Worm (Caenorhabditis elegans) whole organism, late embryonic: Measurements from ENCODE around the gene srh-213.

Experiments used
- ceh-34 ChIP-seq: sonication (generic microtip); optimal IDR thresholded peaks from 2 replicates; lab custom pipeline; 2016; ENCODE audit warnings: mild to moderate bottlenecking, missing genetic modification characterization, missing compliant biosample characterization
- lin-11 ChIP-seq: fragments of 200-800 bp; sonication (Bioruptor generic); optimal IDR thresholded peaks from 2 replicates; lab custom pipeline; 2018; ENCODE audit warnings: mild to moderate bottlenecking, missing genetic modification characterization, missing compliant biosample characterization
- nfya-1 ChIP-seq: sonication (generic microtip); optimal IDR thresholded peaks from 2 replicates; lab custom pipeline; 2017; ENCODE audit warnings: missing genetic modification characterization, mild to moderate bottlenecking, missing compliant biosample characterization, antibody characterized with exemption, moderate library complexity
- odd-2 ChIP-seq: sonication (generic microtip); optimal IDR thresholded peaks from 2 replicates; lab custom pipeline; 2017; ENCODE audit warnings: antibody characterized with exemption, mild to moderate bottlenecking, missing genetic modification characterization, missing compliant biosample characterization
- pax-1 ChIP-seq: fragments of 150-350 bp; optimal IDR thresholded peaks from 2 replicates; lab custom pipeline; 2014; ENCODE audit warnings: missing biosample characterization, missing genetic modification characterization
- pha-4 ChIP-seq: fragments of 150-350 bp; optimal IDR thresholded peaks from 2 replicates; lab custom pipeline; 2018; ENCODE audit warnings: missing biosample characterization, missing genetic modification reagents, missing genetic modification characterization
- syd-9 ChIP-seq: sonication (generic microtip); optimal IDR thresholded peaks from 2 replicates; lab custom pipeline; 2016; ENCODE audit warnings: mild to moderate bottlenecking, missing genetic modification characterization, moderate library complexity, missing compliant biosample characterization

ce11 chrV:3639873-3640272, 45.0 kb upstream of the srh-213 start:
- TF ChIP-seq lin-11, result no peak
- no peak for TF ChIP-seq ceh-34 (tag; lab: Kevin White, UChicago)
- no peak for TF ChIP-seq syd-9 (tag; lab: Kevin White, UChicago)
- TF ChIP-seq pha-4 (tag; lab: Kevin White, UChicago), result no peak
- TF ChIP-seq pax-1 (tag; lab: Kevin White, UChicago), result no peak
- TF ChIP-seq odd-2 (tag; lab: Kevin White, UChicago), result no peak
- no peak for TF ChIP-seq nfya-1
